Worm (Caenorhabditis elegans) whole organism, mixed stage, embryonic: ENCODE measurements around the gene ZK354.9.

Experiments used
- flh-1 ChIP-seq: fragments of 200-800 bp; sonication (Bioruptor generic); optimal IDR thresholded peaks from 2 replicates; lab custom pipeline; 2018; ENCODE audit warnings: mild to moderate bottlenecking, missing genetic modification characterization, moderate library complexity, missing compliant biosample characterization
- unc-62 ChIP-seq: fragments of 150-350 bp; optimal IDR thresholded peaks from 2 replicates; lab custom pipeline; 2014; ENCODE audit warnings: missing biosample characterization, missing genetic modification reagents, missing genetic modification characterization

- TF ChIP-seq unc-62 (GFP tag; lab: Kevin White, UChicago) (no peak), flh-1 (GFP tag; lab: Kevin White, UChicago) (no peak)
Observed at ce11 chrIV:5274123-5274581, 33.8 kb downstream of the ZK354.9 start, which contains the start of gene slfl-4.
